Worm (Caenorhabditis elegans): ENCODE data around the gene fbxa-114.

The fbxa-114 gene

ce11 chrV:20195451-20196036, 5.9 kb upstream of the fbxa-114 start, which contains the start of the genes srh-217 and Y113G7B.28:
Gene srh-217 (minus strand): TSS chrV:20195551.
Gene Y113G7B.28 (plus strand): TSS chrV:20195986.
- TF ChIP-seq him-1 (tag; optimal IDR thresholded peaks at IDR 0.05) (no peak), dao-5 (tag; optimal IDR thresholded peaks at IDR 0.05) (no peak), W03F9.2 (tag; optimal IDR thresholded peaks at IDR 0.05) (no peak)

DNA sequence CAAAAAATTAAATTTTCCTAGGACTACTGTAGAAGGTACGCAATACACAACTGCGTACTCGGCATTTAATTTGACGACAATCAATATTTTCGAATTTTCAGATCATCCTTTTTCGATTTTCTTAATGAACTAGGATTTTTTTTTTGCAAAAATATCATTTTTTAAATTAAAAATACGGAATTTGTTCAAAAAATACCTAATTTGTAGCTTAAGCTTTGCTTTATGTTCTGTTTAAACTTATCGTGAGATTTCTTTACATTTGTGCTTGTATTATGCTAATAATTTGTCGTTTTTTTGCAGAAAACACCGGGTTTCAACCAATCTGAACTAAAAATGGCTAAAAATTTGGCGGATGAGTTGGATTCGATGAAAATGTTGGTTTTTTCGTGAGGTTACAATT, 4.7 kb upstream of the fbxa-114 start, which contains the start of gene ftr-1:
Gene ftr-1, plus strand, starts transcription at position 301 of the 400 bp plus-strand sequence.
- TF ChIP-seq him-1 (tag; optimal IDR thresholded peaks at IDR 0.05) = no peak
- no peak for TF ChIP-seq W03F9.2 (tag; optimal IDR thresholded peaks at IDR 0.05)
- TF ChIP-seq dao-5 (tag; optimal IDR thresholded peaks at IDR 0.05) = no peak

DNA sequence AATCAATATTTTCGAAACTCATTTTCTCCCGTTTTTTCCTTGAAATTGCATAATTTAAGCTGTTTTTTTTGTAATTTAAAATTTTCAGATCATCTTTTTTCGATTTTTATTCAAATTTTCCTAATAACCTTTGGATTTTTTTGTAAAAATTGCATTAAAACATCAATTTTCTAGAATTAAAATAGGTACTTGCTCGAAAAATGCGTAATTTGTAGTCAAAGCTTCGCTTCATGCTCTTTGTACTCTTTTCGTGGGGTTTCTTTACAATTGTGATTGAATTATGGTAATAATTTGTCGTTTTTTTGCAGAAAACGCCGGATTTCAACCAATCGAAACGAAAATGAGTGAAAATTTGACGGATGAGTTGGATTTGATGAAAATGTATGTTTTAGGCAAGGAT, 2.5 kb upstream of the fbxa-114 start, which contains the start of gene fog-2:
Gene fog-2, plus strand, starts transcription at position 301 of the 400 bp plus-strand sequence.
- TF ChIP-seq W03F9.2 (tag; optimal IDR thresholded peaks at IDR 0.05) (no peak), him-1 (tag; optimal IDR thresholded peaks at IDR 0.05) (no peak), dao-5 (tag; optimal IDR thresholded peaks at IDR 0.05) (no peak)

- no peak for TF ChIP-seq W03F9.2 (tag; optimal IDR thresholded peaks at IDR 0.05)
- TF ChIP-seq him-1 (tag; optimal IDR thresholded peaks at IDR 0.05) = no peak
- TF ChIP-seq dao-5 (tag; optimal IDR thresholded peaks at IDR 0.05) = no peak
Measured at ce11 chrV:20199658-20200057, 1.8 kb upstream of the fbxa-114 start.

DNA sequence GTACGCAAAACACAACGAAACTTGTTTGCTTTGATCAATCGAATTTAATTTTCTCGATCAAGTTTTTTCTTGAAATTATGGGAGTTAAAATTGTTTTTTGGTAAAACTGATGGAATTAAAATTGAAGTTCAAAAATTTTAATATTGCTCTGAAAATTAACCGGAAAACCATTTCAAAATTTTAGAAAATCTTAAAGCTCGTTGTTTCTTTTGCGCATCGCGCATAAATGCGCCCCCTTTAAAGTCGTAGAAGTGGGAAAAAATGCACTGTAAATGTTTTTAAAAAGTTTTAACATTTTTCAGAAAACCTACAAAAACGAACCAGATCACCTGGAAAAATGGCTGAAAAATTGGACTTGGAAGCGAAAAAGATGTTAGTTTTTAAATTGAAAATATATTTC, 1.7 kb downstream of the fbxa-114 start, which contains the start of gene fbxa-113:
Gene fbxa-113, plus strand, starts transcription at position 301 of the 400 bp plus-strand sequence.
- TF ChIP-seq him-1 (tag; optimal IDR thresholded peaks at IDR 0.05) (no peak), W03F9.2 (tag; optimal IDR thresholded peaks at IDR 0.05) (no peak), dao-5 (tag; optimal IDR thresholded peaks at IDR 0.05) (no peak)

ce11 chrV:20206086-20206485, 4.7 kb downstream of the fbxa-114 start, which contains the start of the genes fbxb-59 and srbc-34:
Gene fbxb-59 (minus strand): TSS chrV:20206186.
Gene srbc-34 (plus strand): TSS chrV:20206318.
- TF ChIP-seq him-1 (tag; optimal IDR thresholded peaks at IDR 0.05) = no peak
- TF ChIP-seq W03F9.2 (tag; optimal IDR thresholded peaks at IDR 0.05) = no peak
- no peak for TF ChIP-seq dao-5 (tag; optimal IDR thresholded peaks at IDR 0.05)

DNA sequence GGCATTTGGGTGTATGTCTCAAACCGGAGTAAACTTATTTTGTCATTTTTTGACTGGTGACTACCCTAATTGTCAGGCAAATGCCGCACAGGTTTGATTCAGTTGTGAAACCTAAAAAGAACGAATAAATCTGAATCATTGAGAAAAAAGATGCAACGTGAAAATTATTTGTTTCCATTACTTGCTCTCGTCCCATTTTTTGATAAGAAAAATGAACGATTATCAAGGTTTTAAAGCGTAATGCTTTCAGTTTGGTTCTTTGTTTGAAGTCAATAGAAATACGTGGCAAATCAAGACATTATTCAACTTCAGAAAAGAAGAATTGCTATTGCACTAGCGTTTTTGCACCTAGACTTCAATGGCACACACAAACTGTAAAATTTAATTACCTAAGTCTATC, 11.2 kb downstream of the fbxa-114 start, which contains the start of gene Y113G7B.12:
Gene Y113G7B.12, minus strand, starts transcription at position 101 of the 400 bp plus-strand sequence.
- no peak for TF ChIP-seq him-1 (tag; optimal IDR thresholded peaks at IDR 0.05)
- TF ChIP-seq dao-5 (tag; optimal IDR thresholded peaks at IDR 0.05) = no peak
- no peak for TF ChIP-seq W03F9.2 (tag; optimal IDR thresholded peaks at IDR 0.05)

ce11 chrV:20213097-20213496, 11.7 kb downstream of the fbxa-114 start:
- no peak for TF ChIP-seq dao-5 (tag; optimal IDR thresholded peaks at IDR 0.05)

- TF ChIP-seq him-1 (tag; optimal IDR thresholded peaks at IDR 0.05) (no peak), dao-5 (tag; optimal IDR thresholded peaks at IDR 0.05) (no peak), W03F9.2 (tag; optimal IDR thresholded peaks at IDR 0.05) (no peak)
Measured at ce11 chrV:20215197-20215596, 13.8 kb downstream of the fbxa-114 start, which contains the start of gene Y113G7B.11. Gene Y113G7B.11 (minus strand): TSS chrV:20215297.

DNA sequence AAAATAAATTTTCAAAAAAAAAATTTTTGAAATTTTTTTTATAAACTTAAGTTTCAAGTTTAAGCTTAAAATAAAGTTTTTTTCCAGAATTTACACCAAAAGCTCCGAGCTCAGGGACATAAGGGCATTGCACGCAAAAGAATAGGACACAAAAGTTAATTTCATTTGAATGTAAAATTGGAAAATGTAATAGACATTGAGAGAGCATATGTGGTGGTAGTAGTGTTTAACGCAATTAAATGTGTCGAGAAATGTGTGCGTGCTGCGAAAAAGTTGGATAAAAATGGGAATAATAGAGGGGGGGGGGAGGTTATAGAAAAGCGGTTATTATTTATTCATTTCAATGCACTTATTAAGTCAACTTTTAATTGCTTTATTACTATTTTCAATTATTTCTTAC, 19.2 kb downstream of the fbxa-114 start:
- TF ChIP-seq W03F9.2 (tag; optimal IDR thresholded peaks at IDR 0.05) = no peak
- TF ChIP-seq dao-5 (tag; optimal IDR thresholded peaks at IDR 0.05) = no peak
- no peak for TF ChIP-seq him-1 (tag; optimal IDR thresholded peaks at IDR 0.05)

- TF ChIP-seq him-1 (tag; optimal IDR thresholded peaks at IDR 0.05) = no peak
- no peak for TF ChIP-seq W03F9.2 (tag; optimal IDR thresholded peaks at IDR 0.05)
- no peak for TF ChIP-seq dao-5 (tag; optimal IDR thresholded peaks at IDR 0.05)
Measured at ce11 chrV:20223725-20224124, 22.3 kb downstream of the fbxa-114 start.

DNA sequence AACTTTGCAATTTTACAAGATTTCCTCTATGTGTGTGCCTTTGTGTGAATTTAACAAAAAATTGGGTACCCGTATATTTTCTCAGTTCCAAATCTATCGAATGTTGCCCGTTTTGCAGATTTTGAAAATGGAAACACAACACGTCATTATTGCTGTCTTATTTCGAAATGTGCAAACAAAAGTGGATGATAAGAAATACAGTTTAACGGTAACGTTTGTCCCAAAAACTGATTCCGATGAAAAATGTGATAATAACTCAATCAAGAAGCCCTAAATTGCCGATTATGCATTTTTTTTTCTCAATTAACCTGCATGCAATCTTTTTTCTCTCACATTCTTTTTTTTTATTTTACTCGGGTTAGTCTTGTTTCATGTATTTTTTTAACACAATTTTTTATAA, 23.9 kb downstream of the fbxa-114 start:
- no peak for TF ChIP-seq him-1 (tag; optimal IDR thresholded peaks at IDR 0.05)
- TF ChIP-seq dao-5 (tag; optimal IDR thresholded peaks at IDR 0.05) = no peak
- no peak for TF ChIP-seq W03F9.2 (tag; optimal IDR thresholded peaks at IDR 0.05)

ce11 chrV:20233743-20234142, 32.3 kb downstream of the fbxa-114 start, which contains the start of gene Y113G7B.15:
Gene Y113G7B.15 (minus strand): TSS chrV:20233843.
- no peak for TF ChIP-seq W03F9.2 (tag; optimal IDR thresholded peaks at IDR 0.05)
- no peak for TF ChIP-seq dao-5 (tag; optimal IDR thresholded peaks at IDR 0.05)
- TF ChIP-seq him-1 (tag; optimal IDR thresholded peaks at IDR 0.05) = no peak

DNA sequence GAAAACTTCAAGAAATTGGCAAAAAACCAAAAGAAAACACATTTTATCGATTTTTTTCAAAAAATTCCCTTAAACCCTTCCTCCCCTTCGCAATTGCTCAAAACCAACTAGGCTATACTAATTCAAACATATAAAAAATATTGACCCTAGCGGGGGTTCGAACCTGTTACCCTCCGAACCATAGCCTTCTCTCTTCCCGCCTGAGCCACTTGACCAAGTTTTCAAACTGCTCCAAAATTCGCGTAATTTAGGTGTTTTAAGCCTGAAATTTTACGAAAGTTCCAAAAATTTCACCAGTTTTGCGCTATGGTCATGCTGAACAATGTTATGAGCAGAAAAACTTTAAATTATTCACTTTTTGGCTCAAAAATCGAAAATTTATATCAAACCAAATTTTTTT, 33.0 kb downstream of the fbxa-114 start:
- TF ChIP-seq dao-5 (tag; optimal IDR thresholded peaks at IDR 0.05) (no peak), W03F9.2 (tag; optimal IDR thresholded peaks at IDR 0.05) (no peak), him-1 (tag; optimal IDR thresholded peaks at IDR 0.05) (no peak)

DNA sequence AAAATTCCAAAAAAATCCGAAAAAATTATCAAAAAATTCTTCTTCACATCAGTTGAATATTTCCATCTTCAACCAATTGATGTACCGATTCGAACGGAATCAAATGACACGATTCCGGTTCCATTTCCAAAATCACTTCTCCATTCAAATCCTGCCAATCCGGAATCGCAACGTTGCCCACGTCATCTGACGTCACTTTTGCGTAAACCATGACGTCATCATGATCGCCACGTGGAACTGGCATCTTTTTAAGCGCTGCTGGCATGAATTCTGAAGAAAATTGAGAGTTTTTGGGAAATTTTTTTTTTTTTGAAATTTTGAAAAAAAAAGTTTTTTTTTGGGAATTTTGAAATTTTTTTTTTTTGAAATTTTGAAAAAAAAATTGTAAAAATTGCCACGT, 33.8 kb downstream of the fbxa-114 start:
- TF ChIP-seq dao-5 (tag; optimal IDR thresholded peaks at IDR 0.05) = no peak
- no peak for TF ChIP-seq W03F9.2 (tag; optimal IDR thresholded peaks at IDR 0.05)
